Worm (Caenorhabditis elegans) whole organism, L4 larva: ENCODE measurements around the gene T25E12.14.
A peak's percentile ranks its signal among the peaks of the same experiment; 100 is the strongest.

Experiments used
- F10B5.3 ChIP-seq: sonication (generic microtip); optimal IDR thresholded peaks from 2 replicates; lab custom pipeline; 2016; ENCODE audit warnings: mild to moderate bottlenecking, missing genetic modification characterization, missing compliant biosample characterization
- F49E8.2 ChIP-seq: sonication (generic microtip); optimal IDR thresholded peaks from 2 replicates; lab custom pipeline; 2016; ENCODE audit warnings: missing compliant biosample characterization, mild to moderate bottlenecking, missing genetic modification characterization, borderline replicate concordance
- T26A8.4 ChIP-seq: fragments of 200-800 bp; sonication (Bioruptor generic); IDR thresholded peaks from 2 replicates; pipeline ENCODE4 v1.3.6; 2022; ENCODE audit warnings: missing genetic modification characterization, missing compliant biosample characterization
- Y105C5A.15 ChIP-seq: fragments of 200-800 bp; sonication (Bioruptor generic); IDR thresholded peaks from 2 replicates; pipeline ENCODE4 v1.3.6; 2022; ENCODE audit warnings: missing genetic modification characterization, missing compliant biosample characterization
- Y75B8A.6 ChIP-seq: fragments of 200-800 bp; sonication (Bioruptor generic); IDR thresholded peaks from 2 replicates; pipeline ENCODE4 v1.3.6; 2022; ENCODE audit warnings: missing genetic modification reagents, missing genetic modification characterization, missing compliant biosample characterization
- ZK337.2 ChIP-seq: fragments of 200-800 bp; sonication (Bioruptor generic); IDR thresholded peaks from 2 replicates; pipeline ENCODE4 v1.3.6; 2022; ENCODE audit warnings: missing genetic modification reagents, missing genetic modification characterization, missing compliant biosample characterization
- ama-1 ChIP-seq: fragments of 150-350 bp; optimal IDR thresholded peaks from 2 replicates; lab custom pipeline; 2014; ENCODE audit warnings: inconsistent platforms, mixed read lengths
- arid-1 ChIP-seq: fragments of 200-800 bp; sonication (Bioruptor generic); conservative IDR thresholded peaks from 2 replicates; pipeline ENCODE4 v1.3.6; 2022; ENCODE audit warnings: missing genetic modification reagents, missing genetic modification characterization, missing compliant biosample characterization
- ceh-20 ChIP-seq: fragments of 200-800 bp; sonication (Bioruptor generic); IDR thresholded peaks from 2 replicates; pipeline ENCODE4 v1.3.6; 2022; ENCODE audit warnings: missing genetic modification reagents, missing genetic modification characterization, missing compliant biosample characterization
- ceh-44 ChIP-seq: fragments of 200-800 bp; sonication (Bioruptor generic); IDR thresholded peaks from 2 replicates; pipeline ENCODE4 v1.3.6; 2022; ENCODE audit warnings: missing genetic modification reagents, missing genetic modification characterization, missing compliant biosample characterization
- ces-1 ChIP-seq: fragments of 150-350 bp; sonication (generic microtip); optimal IDR thresholded peaks from 4 replicates; lab custom pipeline; 2014; ENCODE audit warnings: missing biosample characterization, missing genetic modification reagents, missing genetic modification characterization
- daf-12 ChIP-seq: fragments of 150-350 bp; optimal IDR thresholded peaks from 2 replicates; lab custom pipeline; 2014; ENCODE audit warnings: missing biosample characterization, missing genetic modification reagents, missing genetic modification characterization
- daf-16 ChIP-seq, 3 experiments: sonication (generic microtip); optimal IDR thresholded peaks; 2 replicates each; lab custom pipeline; 2016 to 2017; ENCODE audit warnings: missing genetic modification characterization in 3 of 3, missing genetic modification reagents in 3 of 3, mild to moderate bottlenecking in 2 of 3, missing compliant biosample characterization in 2 of 3, missing biosample characterization in 1 of 3, moderate library complexity in 1 of 3
- daf-19 ChIP-seq: fragments of 200-800 bp; sonication (Bioruptor generic); conservative IDR thresholded peaks from 2 replicates; pipeline ENCODE4 v1.3.6; 2022; ENCODE audit warnings: missing genetic modification characterization, missing compliant biosample characterization
- dmd-6 ChIP-seq: fragments of 200-800 bp; sonication (Bioruptor generic); IDR thresholded peaks from 2 replicates; pipeline ENCODE4 v1.3.6; 2022; ENCODE audit warnings: missing genetic modification reagents, missing genetic modification characterization, missing compliant biosample characterization
- dmd-9 ChIP-seq: fragments of 200-800 bp; sonication (Bioruptor generic); IDR thresholded peaks from 2 replicates; pipeline ENCODE4 v1.3.6; 2022; ENCODE audit warnings: missing genetic modification reagents, missing genetic modification characterization, missing compliant biosample characterization
- dve-1 ChIP-seq: sonication (generic microtip); optimal IDR thresholded peaks from 2 replicates; lab custom pipeline; 2017; ENCODE audit warnings: antibody characterized with exemption, mild to moderate bottlenecking, missing genetic modification characterization, missing compliant biosample characterization; ENCODE audit not compliant: insufficient read depth
- egl-27 ChIP-seq: sonication (generic microtip); optimal IDR thresholded peaks from 3 replicates; lab custom pipeline; 2017; ENCODE audit warnings: missing biosample characterization, missing genetic modification reagents, missing genetic modification characterization
- fkh-10 ChIP-seq: fragments of 150-350 bp; optimal IDR thresholded peaks from 2 replicates; lab custom pipeline; 2014; ENCODE audit warnings: missing biosample characterization, missing genetic modification reagents, missing genetic modification characterization
- hlh-30 ChIP-seq: sonication (generic microtip); optimal IDR thresholded peaks from 2 replicates; lab custom pipeline; 2017; ENCODE audit warnings: antibody characterized with exemption, mild to moderate bottlenecking, missing genetic modification characterization, missing compliant biosample characterization; ENCODE audit not compliant: insufficient read depth
- lin-38 ChIP-seq: fragments of 200-800 bp; sonication (Bioruptor generic); IDR thresholded peaks from 2 replicates; pipeline ENCODE4 v1.3.6; 2022; ENCODE audit warnings: missing genetic modification reagents, missing genetic modification characterization, missing compliant biosample characterization
- lir-3 ChIP-seq: sonication (generic microtip); optimal IDR thresholded peaks from 2 replicates; lab custom pipeline; 2016; ENCODE audit warnings: mild to moderate bottlenecking, missing genetic modification characterization, missing compliant biosample characterization
- lsy-2 ChIP-seq, 2 experiments: fragments of 150-350 bp in 1 of 2; sonication (generic microtip) in 1 of 2; optimal IDR thresholded peaks; 2 replicates each; lab custom pipeline; 2014 to 2017; ENCODE audit warnings: missing biosample characterization in 2 of 2, missing genetic modification characterization in 2 of 2
- madf-5 ChIP-seq, 2 experiments: fragments of 200-800 bp; sonication (Bioruptor generic); IDR thresholded peaks; 2 replicates each; pipeline ENCODE4 v1.3.6; 2022; ENCODE audit warnings: missing compliant biosample characterization in 2 of 2, missing genetic modification characterization in 2 of 2
- mdl-1 ChIP-seq, 2 experiments: fragments of 150-350 bp in 1 of 2; sonication (generic microtip) in 1 of 2; optimal IDR thresholded peaks; 2 replicates each; lab custom pipeline; 2014 to 2017; ENCODE audit warnings: missing biosample characterization in 2 of 2, missing genetic modification characterization in 2 of 2
- mdt-29 ChIP-seq: fragments of 200-800 bp; sonication (Bioruptor generic); IDR thresholded peaks from 2 replicates; pipeline ENCODE4 v1.3.6; 2022; ENCODE audit warnings: missing genetic modification reagents, missing genetic modification characterization, missing compliant biosample characterization
- nhr-111 ChIP-seq: fragments of 200-800 bp; sonication (Bioruptor generic); optimal IDR thresholded peaks from 2 replicates; lab custom pipeline; 2018; ENCODE audit warnings: mild to moderate bottlenecking, missing genetic modification characterization, missing compliant biosample characterization
- nhr-237 ChIP-seq: sonication (generic microtip); optimal IDR thresholded peaks from 2 replicates; lab custom pipeline; 2017; ENCODE audit warnings: missing biosample characterization, missing genetic modification characterization
- nhr-25 ChIP-seq: sonication (generic microtip); optimal IDR thresholded peaks from 2 replicates; lab custom pipeline; 2017; ENCODE audit warnings: missing genetic modification characterization, mild to moderate bottlenecking, missing compliant biosample characterization, antibody characterized with exemption, moderate library complexity, borderline replicate concordance; ENCODE audit not compliant: insufficient read depth
- nhr-41 ChIP-seq: fragments of 200-800 bp; sonication (Bioruptor generic); IDR thresholded peaks from 2 replicates; pipeline ENCODE4 v1.3.6; 2022; ENCODE audit warnings: missing genetic modification reagents, missing genetic modification characterization, missing compliant biosample characterization
- nhr-42 ChIP-seq: fragments of 200-800 bp; sonication (Bioruptor generic); IDR thresholded peaks from 2 replicates; pipeline ENCODE4 v1.3.6; 2022; ENCODE audit warnings: missing genetic modification characterization, missing compliant biosample characterization
- nhr-48 ChIP-seq: sonication (generic microtip); optimal IDR thresholded peaks from 2 replicates; lab custom pipeline; 2016; ENCODE audit warnings: mild to moderate bottlenecking, missing genetic modification characterization, missing compliant biosample characterization
- nhr-6 ChIP-seq: fragments of 150-350 bp; optimal IDR thresholded peaks from 2 replicates; lab custom pipeline; 2014; ENCODE audit warnings: missing biosample characterization, missing genetic modification characterization
- pha-4 ChIP-seq, 2 experiments: fragments of 150-350 bp in 1 of 2; fragments of 200-800 bp in 1 of 2; sonication (Bioruptor generic) in 1 of 2; IDR thresholded peaks in 1 of 2; optimal IDR thresholded peaks in 1 of 2; 2 replicates each; pipeline versions ENCODE4 v1.3.6 to Lab custom; 2014 to 2022; ENCODE audit warnings: missing genetic modification characterization in 2 of 2, missing genetic modification reagents in 2 of 2, missing biosample characterization in 1 of 2, missing compliant biosample characterization in 1 of 2
- php-3 ChIP-seq: fragments of 200-800 bp; sonication (Bioruptor generic); IDR thresholded peaks from 2 replicates; pipeline ENCODE4 v1.3.6; 2022; ENCODE audit warnings: missing genetic modification reagents, missing genetic modification characterization, missing compliant biosample characterization
- sdz-12 ChIP-seq: fragments of 200-800 bp; sonication (Bioruptor generic); optimal IDR thresholded peaks from 2 replicates; lab custom pipeline; 2018; ENCODE audit warnings: mild to moderate bottlenecking, missing genetic modification characterization, missing compliant biosample characterization
- set-16 ChIP-seq: fragments of 200-800 bp; sonication (Bioruptor generic); IDR thresholded peaks from 2 replicates; pipeline ENCODE4 v1.3.6; 2022; ENCODE audit warnings: missing genetic modification reagents, missing genetic modification characterization, missing compliant biosample characterization
- skn-1 ChIP-seq: fragments of 150-350 bp; optimal IDR thresholded peaks from 2 replicates; lab custom pipeline; 2014; ENCODE audit warnings: missing biosample characterization, missing genetic modification characterization
- snpc-1.2 ChIP-seq: fragments of 200-800 bp; sonication (Bioruptor generic); IDR thresholded peaks from 2 replicates; pipeline ENCODE4 v1.3.6; 2022; ENCODE audit warnings: missing genetic modification reagents, missing genetic modification characterization, missing compliant biosample characterization
- unc-62 ChIP-seq, 3 experiments: fragments of 150-350 bp in 1 of 3; sonication (generic microtip); optimal IDR thresholded peaks in 2 of 3; peaks in 1 of 3; 1 replicate in 1 of 3; 2 replicates in 2 of 3; lab custom pipeline; 2014 to 2017; ENCODE audit warnings: missing biosample characterization in 3 of 3, missing genetic modification characterization in 3 of 3, missing genetic modification reagents in 3 of 3, missing genotype in 1 of 3
- vab-7 ChIP-seq: fragments of 200-800 bp; sonication (Bioruptor generic); IDR thresholded peaks from 2 replicates; pipeline ENCODE4 v1.3.6; 2022; ENCODE audit warnings: missing genetic modification reagents, missing genetic modification characterization, missing compliant biosample characterization
- zip-11 ChIP-seq: fragments of 200-800 bp; sonication (Bioruptor generic); IDR thresholded peaks from 2 replicates; pipeline ENCODE4 v1.3.6; 2022; ENCODE audit warnings: missing genetic modification characterization, missing compliant biosample characterization

T25E12.14 gene

ce11 chrV:16716574-16716973, 10.4 kb upstream of the T25E12.14 start, which contains the start of gene srh-137 (continued):
- TF ChIP-seq zip-11 (no peak), pha-4 (GFP tag; IDR thresholded peaks at IDR 0.05; lab: Robert Waterston, UW) (no peak), pha-4 (tag; optimal IDR thresholded peaks at IDR 0.05; lab: Kevin White, UChicago) (no peak), lsy-2 (tag; optimal IDR thresholded peaks at IDR 0.05; lab: Kevin White, UChicago) (no peak), lin-38 (GFP tag; lab: Robert Waterston, UW) (no peak), ceh-44 (GFP tag; lab: Robert Waterston, UW) (no peak)

ce11 chrV:16723744-16724143, 3.3 kb upstream of the T25E12.14 start, which contains the start of gene nhr-112:
TSS of gene nhr-112 (minus strand) at chrV:16723844.
- TF ChIP-seq madf-5 (GFP tag; IDR thresholded peaks at IDR 0.05; lab: Robert Waterston, UW) (no peak), unc-62 (GFP tag; optimal IDR thresholded peaks at IDR 0.05 in 1 of 2; lab: Kevin White, UChicago) (peak in 1 of 2 experiments; percentile 90), unc-62 (tag; optimal IDR thresholded peaks at IDR 0.05; lab: Kevin White, UChicago) (no peak)

- TF ChIP-seq pha-4 (GFP tag; IDR thresholded peaks at IDR 0.05; lab: Robert Waterston, UW) (no peak), pha-4 (tag; optimal IDR thresholded peaks at IDR 0.05; lab: Kevin White, UChicago) (peak; percentile 81), ama-1 (lab: Kevin White, UChicago) (no peak), dmd-6 (GFP tag; lab: Robert Waterston, UW) (peak; percentile 22; the same call in 1 of the 2 replicates), nhr-48 (peak; percentile 7)
These were observed 2.4 kb upstream of the T25E12.14 start for ce11 chrV:16724574-16724973.

- TF ChIP-seq Y75B8A.6 (GFP tag; lab: Robert Waterston, UW), result no peak
- TF ChIP-seq ces-1 (GFP tag; lab: Kevin White, UChicago), result no peak
- no peak for TF ChIP-seq fkh-10 (GFP tag; lab: Kevin White, UChicago)
- peak; percentile 69 for TF ChIP-seq hlh-30 (tag; lab: Kevin White, UChicago)
- no peak for TF ChIP-seq vab-7 (GFP tag; lab: Robert Waterston, UW)
- TF ChIP-seq nhr-6 (tag; lab: Kevin White, UChicago), result peak; percentile 52
- no peak for TF ChIP-seq arid-1 (GFP tag; lab: Robert Waterston, UW)
- TF ChIP-seq snpc-1.2, result no peak
- TF ChIP-seq skn-1, result no peak
- no peak for TF ChIP-seq ceh-44 (GFP tag; lab: Robert Waterston, UW)
- no peak for TF ChIP-seq daf-19
- no peak for TF ChIP-seq mdt-29 (GFP tag; lab: Robert Waterston, UW)
- peak; percentile 59; the same call in 1 of the 2 replicates for TF ChIP-seq php-3 (GFP tag; lab: Robert Waterston, UW)
- TF ChIP-seq T26A8.4 (GFP tag; lab: Robert Waterston, UW), result no peak
- TF ChIP-seq daf-12 (tag; lab: Kevin White, UChicago), result no peak
- peak; percentile 59 for TF ChIP-seq nhr-48
- TF ChIP-seq nhr-25, result no peak
- TF ChIP-seq dmd-6 (GFP tag; lab: Robert Waterston, UW), result peak; percentile 94
- no peak for TF ChIP-seq lir-3 (tag; lab: Kevin White, UChicago)
- peak; percentile 93 for TF ChIP-seq dve-1
- TF ChIP-seq Y105C5A.15 (GFP tag; lab: Robert Waterston, UW), result no peak
- TF ChIP-seq nhr-237, result no peak
- peak in 1 of 2 experiments; percentile 13 for TF ChIP-seq mdl-1 (tag; optimal IDR thresholded peaks at IDR 0.05; lab: Kevin White, UChicago)
- no peak for TF ChIP-seq daf-16 (GFP tag; optimal IDR thresholded peaks at IDR 0.05; lab: Kevin White, UChicago)
- TF ChIP-seq daf-16 (tag; optimal IDR thresholded peaks at IDR 0.05; lab: Kevin White, UChicago), result peak; percentile 92
- TF ChIP-seq nhr-41 (GFP tag; lab: Robert Waterston, UW), result no peak
- no peak for TF ChIP-seq lsy-2 (tag; optimal IDR thresholded peaks at IDR 0.05; lab: Kevin White, UChicago)
- TF ChIP-seq nhr-42 (GFP tag; lab: Robert Waterston, UW), result no peak
- no peak for TF ChIP-seq ZK337.2 (GFP tag; lab: Robert Waterston, UW)
- TF ChIP-seq ceh-20, result no peak
- no peak for TF ChIP-seq zip-11
- no peak for TF ChIP-seq F49E8.2
- no peak for TF ChIP-seq egl-27 (tag; lab: Kevin White, UChicago)
- TF ChIP-seq sdz-12 (GFP tag; lab: Kevin White, UChicago), result no peak
- no peak for TF ChIP-seq dmd-9 (GFP tag; lab: Robert Waterston, UW)
- no peak for TF ChIP-seq F10B5.3 (tag; lab: Kevin White, UChicago)
- TF ChIP-seq nhr-111, result no peak
- no peak for TF ChIP-seq set-16 (GFP tag; lab: Robert Waterston, UW)
These were observed 1.1 kb upstream of the T25E12.14 start for ce11 chrV:16725955-16726354.
